Fruit fly (Drosophila melanogaster): ENCODE results near the gene m-cup.
A peak's percentile ranks its signal among the peaks of the same experiment; 100 is the strongest.

m-cup gene

DNA sequence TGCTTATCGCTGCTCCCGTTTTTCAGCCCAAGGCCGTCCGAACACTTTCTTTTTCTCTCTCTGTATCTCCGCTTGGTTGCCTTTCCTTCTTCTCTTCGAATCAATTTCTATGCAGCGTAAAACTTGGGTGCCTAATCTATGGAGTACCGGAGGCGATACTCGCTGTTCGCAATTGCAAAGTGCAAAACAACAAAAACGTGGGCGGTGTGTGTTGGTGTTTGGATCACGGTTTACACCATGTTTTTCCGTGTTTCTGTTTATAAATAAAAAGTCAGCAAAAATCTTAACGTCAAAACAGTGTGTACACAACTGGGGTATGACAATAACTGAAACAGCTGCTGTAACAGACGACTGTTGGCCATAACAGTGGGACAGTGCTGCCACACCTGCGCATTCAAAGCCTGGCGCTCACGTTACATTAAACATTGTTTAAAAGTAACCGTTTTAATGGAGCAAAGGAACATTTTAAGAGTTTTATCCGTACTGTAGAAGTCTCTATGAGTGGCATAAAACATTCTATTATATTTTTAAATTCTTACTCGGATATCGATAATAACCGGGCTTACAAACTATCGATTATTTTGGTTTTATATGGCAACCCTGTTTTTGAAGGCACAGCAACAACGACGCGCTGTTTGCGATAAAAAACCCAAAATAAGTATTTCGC lies at the start of gene m-cup, which contains the start of gene Det:
TSS of gene m-cup (minus strand) at position 333 of the 667 bp plus-strand sequence.
TSS of gene Det (plus strand) at position 588 of the 667 bp plus-strand sequence.
- no peak for TF ChIP-seq CTCF (optimal IDR thresholded peaks at IDR 0.05)

DNA sequence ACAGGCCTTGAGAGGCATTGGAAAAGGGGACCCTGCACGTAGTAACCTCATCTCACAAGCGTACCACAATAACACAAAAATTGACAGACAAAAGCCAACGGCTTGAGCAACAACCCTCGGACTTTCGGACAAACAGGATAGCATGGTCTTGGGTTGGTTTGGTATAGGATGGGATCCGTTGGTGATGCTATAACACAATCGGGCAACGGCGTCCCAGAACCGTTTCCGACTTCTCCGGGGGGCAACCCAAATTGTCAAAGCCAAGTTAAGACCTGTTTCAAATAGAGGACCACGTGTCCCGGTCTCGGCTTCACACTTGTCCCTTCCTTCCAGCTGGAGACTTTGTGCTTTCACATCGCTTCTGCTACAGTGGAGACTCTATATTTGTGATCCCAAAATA lies 48.4 kb upstream of the m-cup start:
- TF ChIP-seq CG8478 (optimal IDR thresholded peaks at IDR 0.05), result no peak
- no peak for TF ChIP-seq CTCF (optimal IDR thresholded peaks at IDR 0.05)

DNA sequence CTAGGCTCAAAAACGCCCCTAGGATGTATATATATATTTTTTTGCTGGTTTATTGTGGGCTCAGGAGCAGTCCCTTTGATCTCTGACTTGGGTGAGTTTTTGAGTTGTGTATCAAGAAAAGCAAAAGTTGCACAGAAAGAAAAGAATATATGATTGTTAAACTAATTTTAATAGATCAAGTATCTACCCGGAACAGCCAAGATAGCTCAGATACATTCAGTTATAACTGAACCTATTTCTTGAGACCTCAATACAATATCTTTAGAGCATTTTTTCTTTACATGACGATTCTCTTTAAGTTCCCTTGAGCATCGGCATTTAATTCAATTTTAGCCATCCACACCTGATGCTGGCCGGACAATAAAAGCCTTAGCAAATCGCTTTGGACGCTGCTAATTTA lies 44.4 kb upstream of the m-cup start:
- TF ChIP-seq CTCF (optimal IDR thresholded peaks at IDR 0.05) (no peak), CG8478 (optimal IDR thresholded peaks at IDR 0.05) (no peak)

DNA sequence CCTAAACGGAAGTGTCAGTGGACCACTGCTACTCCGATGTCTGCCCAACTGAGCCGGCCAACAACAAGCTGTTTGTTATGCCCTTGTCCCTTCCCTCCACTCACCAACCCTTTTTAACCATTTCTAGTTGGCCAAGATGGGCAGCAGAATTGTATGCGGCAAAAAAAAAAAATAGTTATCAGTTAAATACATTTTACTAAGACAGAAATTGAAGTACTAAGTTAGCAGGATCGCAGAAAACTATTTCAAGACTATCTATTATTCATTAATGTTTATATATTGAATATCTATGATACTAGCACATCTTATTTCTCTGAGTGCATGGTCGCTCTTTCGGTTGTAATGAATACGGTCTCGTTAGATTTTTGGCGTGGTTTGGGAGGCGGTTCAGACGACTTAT lies 42.8 kb upstream of the m-cup start:
- TF ChIP-seq CTCF (optimal IDR thresholded peaks at IDR 0.05), result no peak
- TF ChIP-seq CG8478 (optimal IDR thresholded peaks at IDR 0.05), result no peak

DNA sequence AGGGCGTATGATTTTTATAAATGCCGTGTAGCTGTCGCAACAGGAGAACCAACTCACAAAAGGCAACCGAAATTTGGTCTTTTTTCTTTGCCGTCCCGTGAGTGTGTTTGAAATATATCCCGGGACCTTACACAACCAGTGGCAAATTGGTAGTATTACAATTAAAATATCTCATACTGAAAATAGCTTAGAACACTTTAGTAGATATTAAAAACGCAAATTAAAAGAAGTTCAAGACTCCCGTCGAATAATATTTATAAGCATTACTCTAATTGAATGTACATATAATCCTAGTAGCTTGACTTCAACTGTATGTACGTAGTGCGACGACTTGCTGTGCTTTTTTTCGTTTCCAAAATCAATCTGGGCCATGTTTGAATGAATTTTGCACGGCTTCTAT lies 28.9 kb upstream of the m-cup start:
- TF ChIP-seq CG8478 (optimal IDR thresholded peaks at IDR 0.05) (no peak), CTCF (optimal IDR thresholded peaks at IDR 0.05) (no peak)

DNA sequence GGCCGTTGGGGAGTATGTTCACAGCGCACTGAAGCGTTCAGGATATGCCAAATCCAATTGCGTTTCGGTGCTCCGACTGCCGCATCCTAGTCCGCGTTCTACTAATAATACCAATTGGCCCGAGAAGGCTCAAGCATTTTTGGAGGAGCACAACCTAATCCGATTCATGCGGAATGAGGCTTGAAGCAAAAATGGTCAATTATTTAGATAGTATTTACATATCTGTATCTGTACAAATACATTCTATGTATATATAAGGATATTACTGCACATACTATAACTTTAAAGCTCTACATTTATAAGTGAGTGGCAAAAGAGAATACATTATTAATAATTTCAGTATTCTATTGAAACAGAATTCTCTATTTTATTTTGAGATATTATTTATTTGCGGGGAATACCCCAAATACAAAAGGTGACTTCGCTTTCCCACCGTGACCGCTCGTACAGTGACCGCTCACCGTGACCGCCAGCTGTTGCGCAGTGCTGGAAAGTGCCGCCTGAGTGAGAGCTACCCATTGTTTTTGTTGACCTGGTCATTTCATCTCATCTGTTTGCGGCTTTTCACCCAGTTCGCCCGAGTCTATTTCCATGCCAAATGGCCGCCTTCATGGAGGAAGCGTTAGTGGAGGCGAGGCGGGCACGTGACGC lies 2.3 kb upstream of the m-cup start, which contains the start of gene CG5292:
TSS of gene CG5292 (plus strand) at position 486 of the 651 bp plus-strand sequence.
- TF ChIP-seq CTCF (optimal IDR thresholded peaks at IDR 0.05) (peak in 1 of 2 experiments; percentile 24), CG8478 (optimal IDR thresholded peaks at IDR 0.05) (no peak)

DNA sequence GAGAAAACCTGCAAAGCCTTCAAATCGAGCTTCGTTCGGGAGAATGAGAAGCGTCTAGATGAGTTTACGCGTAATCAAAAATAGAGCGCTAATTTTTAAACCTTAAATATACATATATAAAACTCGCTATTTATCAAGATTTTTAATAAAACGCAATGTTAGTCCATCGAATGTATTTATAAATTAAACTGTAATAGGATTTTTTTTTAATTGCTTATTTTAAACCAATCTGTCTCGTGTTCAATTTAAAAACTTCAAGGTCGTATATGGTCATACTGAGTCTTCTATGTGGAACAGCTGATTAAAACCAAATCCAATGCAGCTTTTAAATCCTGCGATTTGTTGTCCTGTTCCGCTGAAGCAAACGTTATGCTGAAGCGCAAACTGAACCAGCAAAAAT lies 1.1 kb upstream of the m-cup start, which contains the start of gene Smug:
TSS of gene Smug (plus strand) at position 301 of the 400 bp plus-strand sequence.
- TF ChIP-seq CG8478 (optimal IDR thresholded peaks at IDR 0.05), result no peak
- TF ChIP-seq CTCF (optimal IDR thresholded peaks at IDR 0.05), result no peak

DNA sequence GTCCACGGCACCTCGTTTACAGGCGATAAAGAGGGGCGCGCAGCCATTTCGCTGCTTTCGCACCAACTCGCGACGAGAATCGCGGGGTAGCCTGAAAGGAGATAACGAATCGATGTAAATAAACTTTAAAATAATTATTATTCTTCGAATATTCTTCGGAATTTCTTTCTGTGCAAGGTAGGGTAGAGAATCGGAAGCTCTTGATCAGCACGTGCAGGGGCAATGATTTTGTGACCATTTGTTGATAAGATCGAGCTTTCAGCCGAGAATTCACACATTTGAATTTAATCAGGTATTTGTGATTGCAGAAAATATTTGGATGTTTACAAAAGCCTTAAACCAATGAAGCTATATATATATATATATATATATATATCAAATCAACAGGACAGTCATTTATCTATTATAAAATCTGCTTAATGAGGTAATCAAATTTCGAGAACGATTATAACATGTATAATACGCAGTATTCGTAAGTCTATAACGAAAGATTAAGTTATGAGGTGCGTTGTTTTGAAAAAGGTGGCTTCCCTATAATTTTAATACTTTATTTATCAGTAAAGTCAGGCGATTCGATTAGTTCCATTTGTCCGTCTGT lies 1.5 kb downstream of the m-cup start:
- TF ChIP-seq CG8478 (optimal IDR thresholded peaks at IDR 0.05), result no peak
- no peak for TF ChIP-seq CTCF (optimal IDR thresholded peaks at IDR 0.05)

DNA sequence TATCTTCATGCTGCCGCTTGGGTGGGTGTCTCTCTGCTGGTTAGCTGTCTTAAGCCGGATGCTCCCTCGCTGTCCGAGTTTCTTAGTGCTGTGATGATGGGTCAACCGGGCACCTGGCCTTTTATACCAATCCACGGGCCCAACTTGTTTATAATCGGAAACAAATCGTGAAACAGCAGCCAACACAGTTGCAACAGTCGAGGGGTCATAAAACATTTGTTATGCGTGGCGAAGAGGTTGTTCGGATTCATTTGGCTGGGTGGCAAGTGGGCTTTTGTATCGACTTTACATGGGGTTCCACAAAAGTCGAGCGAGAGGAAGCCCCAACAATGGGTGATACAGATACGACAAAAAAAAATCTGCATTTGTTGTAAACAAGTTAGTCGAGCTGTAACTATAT lies 6.9 kb downstream of the m-cup start, which contains the start of gene TwdlW:
TSS of gene TwdlW (minus strand) at position 101 of the 400 bp plus-strand sequence.
- TF ChIP-seq CTCF (optimal IDR thresholded peaks at IDR 0.05) (no peak), CG8478 (optimal IDR thresholded peaks at IDR 0.05) (no peak)

DNA sequence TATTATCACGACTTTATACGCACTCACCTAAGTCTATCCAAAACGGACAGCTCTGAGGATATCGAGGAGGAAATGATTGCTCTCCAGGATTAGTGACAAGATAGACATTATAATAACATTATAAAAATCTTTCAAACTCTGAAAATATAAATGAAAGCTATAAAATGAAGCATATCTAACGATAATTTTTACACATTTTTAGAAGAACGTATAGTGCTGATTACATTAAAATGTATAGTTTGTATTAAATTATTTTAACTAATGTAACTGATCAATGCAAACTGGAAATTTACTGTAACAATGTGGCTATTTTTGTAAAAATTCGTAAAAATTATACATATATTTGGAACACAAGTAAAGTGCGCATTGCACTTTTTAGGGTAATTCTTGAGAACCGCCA lies 10.5 kb downstream of the m-cup start, which contains the start of gene CG5265:
TSS of gene CG5265 (plus strand) at position 301 of the 400 bp plus-strand sequence.
- TF ChIP-seq CTCF (optimal IDR thresholded peaks at IDR 0.05) (no peak), CG8478 (optimal IDR thresholded peaks at IDR 0.05) (no peak)

DNA sequence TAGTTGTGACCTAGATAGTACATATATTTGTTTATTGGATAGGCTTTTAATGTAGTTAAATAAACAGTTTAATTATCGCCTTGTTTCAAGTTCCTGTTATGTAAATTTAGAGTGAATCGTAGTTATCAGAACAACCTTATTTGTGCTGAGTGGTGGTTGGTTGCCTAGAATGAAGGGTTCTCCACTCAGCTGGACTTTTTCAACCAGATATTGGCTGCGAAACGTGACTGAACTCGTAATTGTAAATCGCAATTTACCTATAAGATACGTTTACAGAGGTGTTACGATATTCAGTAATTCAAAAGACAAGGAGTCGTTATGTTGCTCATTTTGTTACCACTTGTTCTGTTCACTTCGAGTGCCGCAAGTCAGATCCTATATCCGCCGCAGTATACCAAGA lies 11.6 kb downstream of the m-cup start, which contains the start of gene CG5255:
TSS of gene CG5255 (plus strand) at position 301 of the 400 bp plus-strand sequence.
- TF ChIP-seq CTCF (optimal IDR thresholded peaks at IDR 0.05), result no peak
- no peak for TF ChIP-seq CG8478 (optimal IDR thresholded peaks at IDR 0.05)

DNA sequence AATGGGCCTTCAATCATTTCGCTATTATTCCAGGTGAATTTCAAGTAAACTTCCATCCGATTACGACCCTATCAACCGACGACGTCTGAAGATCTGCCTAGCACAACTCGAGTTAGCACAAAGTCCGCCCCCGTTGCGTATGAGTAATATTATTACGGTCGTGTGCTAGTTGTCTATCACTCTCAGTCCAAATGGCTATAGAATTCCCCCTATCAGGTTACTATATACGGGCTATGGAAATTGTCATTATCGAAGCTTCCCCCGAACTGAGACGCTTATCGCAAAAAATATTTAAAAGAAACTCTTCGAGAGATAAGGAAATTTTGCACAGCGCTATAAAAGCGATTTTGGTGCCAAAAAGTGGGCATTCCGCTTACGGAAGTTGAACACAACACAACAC lies 13.5 kb downstream of the m-cup start, which contains the start of gene CG5246:
TSS of gene CG5246 (plus strand) at position 365 of the 400 bp plus-strand sequence.
- no peak for TF ChIP-seq CG8478 (optimal IDR thresholded peaks at IDR 0.05)
- no peak for TF ChIP-seq CTCF (optimal IDR thresholded peaks at IDR 0.05)

DNA sequence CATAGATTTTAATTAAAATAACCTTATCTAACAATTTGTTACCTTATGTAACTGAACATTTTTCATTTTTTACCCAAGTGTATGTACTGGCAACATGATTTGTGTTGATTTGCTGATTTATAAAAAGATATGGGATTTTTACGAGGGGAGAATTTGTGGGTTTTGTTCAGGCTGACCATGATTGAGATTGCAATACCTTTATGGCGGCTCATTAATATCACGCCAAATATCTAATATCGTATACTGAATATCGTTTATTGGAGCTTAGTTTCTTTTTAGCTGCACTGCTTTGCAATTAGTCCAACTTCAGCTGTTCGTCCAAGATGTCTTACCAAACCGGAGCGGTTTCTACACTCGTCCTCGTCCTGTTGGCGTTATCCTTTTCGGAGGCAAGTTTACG lies 15.3 kb downstream of the m-cup start, which contains the start of gene CG31267:
TSS of gene CG31267 (plus strand) at position 301 of the 400 bp plus-strand sequence.
- TF ChIP-seq CTCF (optimal IDR thresholded peaks at IDR 0.05) (no peak), CG8478 (optimal IDR thresholded peaks at IDR 0.05) (no peak)

DNA sequence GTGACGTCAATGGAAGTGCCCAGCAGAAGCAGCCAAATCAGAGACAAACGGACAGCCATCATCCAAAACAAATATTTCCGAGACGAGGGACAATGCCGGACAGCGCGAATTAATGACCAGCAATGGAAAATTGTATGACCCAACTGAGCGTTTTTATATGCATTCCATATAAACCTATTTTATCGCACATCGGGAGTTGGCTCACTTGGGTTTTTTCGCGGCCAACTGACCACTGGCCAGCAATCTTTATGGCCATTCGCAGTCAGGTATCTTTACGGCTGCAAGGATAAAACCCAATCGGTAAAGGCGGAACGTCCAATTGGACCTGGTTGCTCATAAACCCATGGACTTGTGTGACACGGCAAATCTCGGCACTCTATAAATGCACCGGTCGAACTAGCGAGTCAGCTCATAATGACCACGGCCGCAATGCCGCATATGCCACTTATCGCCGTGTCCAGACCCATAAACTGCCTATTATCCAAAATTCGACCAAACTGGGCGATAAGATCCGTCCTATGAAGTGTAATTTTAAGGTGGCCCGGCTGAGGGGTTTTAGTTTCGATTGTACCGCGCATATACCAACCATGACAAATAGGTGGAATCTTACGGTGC lies 17.0 kb downstream of the m-cup start, which contains the start of the genes CG4053 and CG31266:
TSS of gene CG4053 (minus strand) at position 101 of the 615 bp plus-strand sequence.
TSS of gene CG31266 (plus strand) at position 565 of the 615 bp plus-strand sequence.
- TF ChIP-seq CG8478 (optimal IDR thresholded peaks at IDR 0.05), result no peak

DNA sequence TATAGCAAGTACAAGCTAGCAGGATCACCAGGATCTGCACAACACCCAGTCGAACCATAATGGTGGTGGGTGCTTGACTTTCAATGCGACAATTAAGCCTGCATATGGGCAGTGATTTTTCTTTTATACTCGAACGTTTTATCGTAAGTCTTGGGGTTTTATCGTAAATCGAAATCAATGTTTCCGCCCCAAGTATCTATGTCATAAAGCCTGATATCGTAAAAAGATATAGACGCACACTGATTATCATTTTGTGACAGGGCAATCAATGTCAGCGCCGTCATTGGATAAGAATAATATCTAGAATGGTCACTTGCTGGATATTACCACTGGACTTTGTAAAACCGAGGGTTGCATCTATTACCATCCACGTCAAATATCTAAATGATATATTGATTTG lies 18.9 kb downstream of the m-cup start, which contains the start of gene CG17475:
TSS of gene CG17475 (minus strand) at position 101 of the 400 bp plus-strand sequence.
- TF ChIP-seq CTCF (optimal IDR thresholded peaks at IDR 0.05), result no peak
- no peak for TF ChIP-seq CG8478 (optimal IDR thresholded peaks at IDR 0.05)

All from S2 (cell line).